Worm (Caenorhabditis elegans): Measurements from ENCODE around the gene cnc-4.

cnc-4 gene

DNA sequence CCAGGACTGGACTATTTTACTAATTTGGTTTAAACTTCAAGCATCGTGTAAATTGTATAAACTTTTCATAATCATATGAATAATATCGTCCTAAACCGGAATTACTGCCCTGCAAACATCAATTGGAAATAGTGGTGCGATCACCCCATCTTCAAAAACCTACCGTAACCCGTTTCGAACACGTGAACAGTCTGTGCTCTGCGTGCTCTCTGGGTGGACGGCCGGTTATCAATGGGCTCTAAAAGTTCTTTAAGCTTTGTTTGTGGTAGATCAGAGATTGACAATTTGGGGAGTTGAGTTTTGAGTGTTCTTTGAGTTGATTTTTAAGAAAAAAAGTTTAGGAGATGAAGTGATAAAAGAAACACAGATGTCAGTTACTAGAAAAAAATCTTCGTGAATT lies 9.6 kb downstream of the cnc-4 start (continued):
- TF ChIP-seq zfp-3 (GFP tag; conservative IDR thresholded peaks at IDR 0.05) (no peak), nhr-76 (tag; optimal IDR thresholded peaks at IDR 0.05) (no peak), daf-16 (GFP tag; optimal IDR thresholded peaks at IDR 0.05) (no peak), daf-16 (tag; optimal IDR thresholded peaks at IDR 0.05) (peak; percentile 82), zip-2 (tag; optimal IDR thresholded peaks at IDR 0.05) (no peak), pqm-1 (tag; optimal IDR thresholded peaks at IDR 0.05) (no peak), unc-39 (tag; optimal IDR thresholded peaks at IDR 0.05) (no peak), nhr-48 (tag; optimal IDR thresholded peaks at IDR 0.05) (peak; percentile 72), nhr-41 (GFP tag; IDR thresholded peaks at IDR 0.05) (no peak), mdl-1 (tag; optimal IDR thresholded peaks at IDR 0.05) (peak in 1 of 2 experiments; percentile 3), nhr-102 (tag; optimal IDR thresholded peaks at IDR 0.05) (peak; percentile 65), Y48G9A.11 (GFP tag; IDR thresholded peaks at IDR 0.05) (no peak), lim-7 (GFP tag; IDR thresholded peaks at IDR 0.05) (no peak), madf-9 (GFP tag; conservative IDR thresholded peaks at IDR 0.05) (no peak), hif-1 (tag; optimal IDR thresholded peaks at IDR 0.05) (peak in 1 of 2 experiments; percentile 15), hlh-30 (tag; optimal IDR thresholded peaks at IDR 0.05; ENCODE audit: insufficient read depth) (peak; percentile 35), mdt-29 (GFP tag; IDR thresholded peaks at IDR 0.05) (peak; percentile 91)

- peak; percentile 18 for TF ChIP-seq nhr-48 (tag; optimal IDR thresholded peaks at IDR 0.05)
- TF ChIP-seq nhr-28 (tag; optimal IDR thresholded peaks at IDR 0.05) = peak; percentile 67
- TF ChIP-seq snpc-4 (tag; optimal IDR thresholded peaks at IDR 0.05) = no peak
- peak; percentile 18; the same call in 1 of the 2 replicates for TF ChIP-seq php-3 (GFP tag; IDR thresholded peaks at IDR 0.05)
- peak; percentile 78 for TF ChIP-seq mxl-2 (GFP tag; conservative IDR thresholded peaks at IDR 0.05)
- TF ChIP-seq Y105C5A.15 (GFP tag; IDR thresholded peaks at IDR 0.05) = no peak
- TF ChIP-seq hlh-30 (tag; optimal IDR thresholded peaks at IDR 0.05; ENCODE audit: insufficient read depth) = peak; percentile 43
- no peak for TF ChIP-seq snpc-1.2 (GFP tag; IDR thresholded peaks at IDR 0.05)
- TF ChIP-seq saeg-2 (GFP tag; IDR thresholded peaks at IDR 0.05) = no peak
- peak; percentile 81 for TF ChIP-seq dmd-6 (GFP tag; IDR thresholded peaks at IDR 0.05)
- TF ChIP-seq dve-1 (tag; optimal IDR thresholded peaks at IDR 0.05; ENCODE audit: insufficient read depth) = peak; percentile 44
- peak; percentile 43 for TF ChIP-seq pqm-1 (tag; optimal IDR thresholded peaks at IDR 0.05)
- peak; percentile 47 for TF ChIP-seq nhr-77 (tag; optimal IDR thresholded peaks at IDR 0.05)
- TF ChIP-seq dpl-1 (GFP tag; optimal IDR thresholded peaks at IDR 0.05) = no peak
- TF ChIP-seq daf-16 (GFP tag; optimal IDR thresholded peaks at IDR 0.05) = no peak
- peak; percentile 81 for TF ChIP-seq daf-16 (tag; optimal IDR thresholded peaks at IDR 0.05)
- TF ChIP-seq aha-1 (tag) = peak; percentile 66
- TF ChIP-seq sdz-12 (GFP tag; optimal IDR thresholded peaks at IDR 0.05) = no peak
- TF ChIP-seq ctbp-1 (GFP tag; IDR thresholded peaks at IDR 0.05) = no peak
- peak; percentile 66 for TF ChIP-seq hlh-11 (tag; optimal IDR thresholded peaks at IDR 0.05)
These were observed 12.5 kb downstream of the cnc-4 start for ce11 chrV:1459374-1459926.

DNA sequence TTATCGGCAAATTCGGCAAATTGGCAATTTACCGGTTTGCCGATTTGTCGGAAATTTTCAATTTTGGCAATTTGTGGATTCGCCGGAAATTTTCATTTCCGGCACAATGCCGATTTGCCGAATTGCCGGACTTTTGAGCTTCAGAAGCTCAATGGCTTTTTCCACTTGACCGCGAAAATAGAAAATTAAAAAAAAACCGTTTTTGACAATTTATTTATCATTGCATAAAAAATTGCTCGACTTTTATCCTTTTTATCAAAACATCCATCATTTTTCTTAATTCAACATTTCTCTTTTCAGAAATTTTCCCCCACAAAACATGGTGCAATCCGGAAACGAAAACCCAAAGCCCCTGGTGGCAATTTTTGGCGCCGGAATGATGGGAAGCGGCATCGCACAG lies 13.1 kb downstream of the cnc-4 start, which contains the start of gene hacd-1:
TSS of gene hacd-1 (plus strand) at position 301 of the 400 bp plus-strand sequence.
- no peak for TF ChIP-seq ctbp-1 (GFP tag; IDR thresholded peaks at IDR 0.05)
- TF ChIP-seq skn-1 (tag; optimal IDR thresholded peaks at IDR 0.05) = no peak
- no peak for TF ChIP-seq lin-1 (GFP tag; IDR thresholded peaks at IDR 0.05)
- TF ChIP-seq Y105C5A.15 (GFP tag; IDR thresholded peaks at IDR 0.05) = no peak
- TF ChIP-seq nhr-237 (tag; optimal IDR thresholded peaks at IDR 0.05) = no peak
- TF ChIP-seq fkh-10 (GFP tag; optimal IDR thresholded peaks at IDR 0.05) = no peak
- TF ChIP-seq nhr-28 (tag; optimal IDR thresholded peaks at IDR 0.05) = no peak
- TF ChIP-seq fos-1 (tag; optimal IDR thresholded peaks at IDR 0.05) = no peak
- no peak for TF ChIP-seq mxl-3 (GFP tag; optimal IDR thresholded peaks at IDR 0.05)
- no peak for TF ChIP-seq ceh-82 (tag; optimal IDR thresholded peaks at IDR 0.05)
- no peak for TF ChIP-seq Y75B8A.6 (GFP tag; IDR thresholded peaks at IDR 0.05)
